Worm (Caenorhabditis elegans): ENCODE results near the gene lipl-2.

- no peak for TF ChIP-seq ama-1 (optimal IDR thresholded peaks at IDR 0.05)
- no peak for TF ChIP-seq B0310.2 (tag; optimal IDR thresholded peaks at IDR 0.05)
- TF ChIP-seq pes-1 (GFP tag; IDR thresholded peaks at IDR 0.05), result no peak
These were observed 35.6 kb upstream of the lipl-2 start, which contains the start of gene F58E6.8 for ce11 chrV:9755725-9756124.
